Worm (Caenorhabditis elegans) whole organism, L1 larva: Measurements from ENCODE around the gene col-98.

Source experiments
- C16A3.4 ChIP-seq: fragments of 150-350 bp; optimal IDR thresholded peaks from 2 replicates; lab custom pipeline; 2014; ENCODE audit warnings: missing biosample characterization, missing genetic modification characterization
- ama-1 ChIP-seq: fragments of 150-350 bp; optimal IDR thresholded peaks from 2 replicates; lab custom pipeline; 2014
- ceh-63 ChIP-seq: fragments of 200-800 bp; sonication (Bioruptor generic); optimal IDR thresholded peaks from 2 replicates; lab custom pipeline; 2018; ENCODE audit warnings: mild to moderate bottlenecking, missing genetic modification characterization, missing compliant biosample characterization
- ceh-8 ChIP-seq: fragments of 200-800 bp; sonication (Bioruptor generic); optimal IDR thresholded peaks from 2 replicates; lab custom pipeline; 2018; ENCODE audit warnings: mild to moderate bottlenecking, missing genetic modification characterization, moderate library complexity, missing compliant biosample characterization
- ceh-82 ChIP-seq, 3 experiments: fragments of 150-350 bp in 1 of 3; sonication (generic microtip) in 2 of 3; optimal IDR thresholded peaks; 2 replicates each; lab custom pipeline; 2014 to 2017; ENCODE audit warnings: missing biosample characterization in 3 of 3, missing genetic modification characterization in 3 of 3
- dpl-1 ChIP-seq, 3 experiments: fragments of 150-350 bp in 2 of 3; sonication (generic microtip) in 1 of 3; optimal IDR thresholded peaks; 2 replicates each; lab custom pipeline; 2014 to 2017; ENCODE audit warnings: missing biosample characterization in 3 of 3, missing genetic modification characterization in 3 of 3, missing genetic modification reagents in 3 of 3
- efl-1 ChIP-seq, 4 experiments: fragments of 150-350 bp; optimal IDR thresholded peaks in 3 of 4; peaks in 1 of 4; 1 replicate in 1 of 4; 2 replicates in 3 of 4; lab custom pipeline; 2014; ENCODE audit warnings: missing biosample characterization in 2 of 4, missing genetic modification characterization in 2 of 4, missing genetic modification reagents in 2 of 4
- efl-3 ChIP-seq: fragments of 200-800 bp; sonication (Bioruptor generic); optimal IDR thresholded peaks from 2 replicates; lab custom pipeline; 2018; ENCODE audit warnings: mild to moderate bottlenecking, missing genetic modification characterization, missing compliant biosample characterization
- elt-2 ChIP-seq: sonication (generic microtip); optimal IDR thresholded peaks from 2 replicates; lab custom pipeline; 2016; ENCODE audit warnings: missing genetic modification characterization, mild to moderate bottlenecking, inconsistent platforms, missing compliant biosample characterization, missing genetic modification reagents
- elt-3 ChIP-seq, 6 experiments: fragments of 150-350 bp in 1 of 6; sonication (generic microtip); optimal IDR thresholded peaks; 2 replicates each; lab custom pipeline; 2017 to 2018; ENCODE audit warnings: missing biosample characterization in 6 of 6, missing genetic modification characterization in 6 of 6, inconsistent platforms in 1 of 6
- ets-5 ChIP-seq: fragments of 200-800 bp; sonication (Bioruptor generic); IDR thresholded peaks from 2 replicates; pipeline ENCODE4 v1.3.6; 2022; ENCODE audit warnings: missing genetic modification characterization, missing compliant biosample characterization
- fkh-10 ChIP-seq: sonication (generic microtip); optimal IDR thresholded peaks from 2 replicates; lab custom pipeline; 2017; ENCODE audit warnings: missing biosample characterization, missing genetic modification reagents, missing genetic modification characterization
- fkh-4 ChIP-seq: sonication (generic microtip); optimal IDR thresholded peaks from 2 replicates; lab custom pipeline; 2016; ENCODE audit warnings: missing compliant biosample characterization, missing genetic modification characterization, borderline replicate concordance
- fkh-8 ChIP-seq: sonication (generic microtip); optimal IDR thresholded peaks from 2 replicates; lab custom pipeline; 2016; ENCODE audit warnings: mild to moderate bottlenecking, missing genetic modification characterization, missing compliant biosample characterization
- grh-1 ChIP-seq: fragments of 200-800 bp; sonication (Bioruptor generic); IDR thresholded peaks from 2 replicates; pipeline ENCODE4 v1.3.6; 2022; ENCODE audit warnings: missing genetic modification reagents, missing genetic modification characterization, missing compliant biosample characterization
- hlh-4 ChIP-seq: sonication (generic microtip); optimal IDR thresholded peaks from 2 replicates; lab custom pipeline; 2016; ENCODE audit warnings: mild to moderate bottlenecking, missing genetic modification characterization, missing compliant biosample characterization
- hpl-2 ChIP-seq: fragments of 150-350 bp; optimal IDR thresholded peaks from 2 replicates; lab custom pipeline; 2014; ENCODE audit warnings: missing biosample characterization, missing genetic modification reagents, missing genetic modification characterization
- jun-1 ChIP-seq: fragments of 150-350 bp; optimal IDR thresholded peaks from 2 replicates; lab custom pipeline; 2014; ENCODE audit warnings: missing biosample characterization, missing genetic modification reagents, missing genetic modification characterization
- lin-13 ChIP-seq: fragments of 150-350 bp; optimal IDR thresholded peaks from 2 replicates; lab custom pipeline; 2014; ENCODE audit warnings: missing biosample characterization, missing genetic modification reagents, missing genetic modification characterization
- lin-14 ChIP-seq: fragments of 200-800 bp; sonication (Bioruptor generic); optimal IDR thresholded peaks from 2 replicates; lab custom pipeline; 2018; ENCODE audit warnings: mild to moderate bottlenecking, missing genetic modification characterization, moderate library complexity, missing compliant biosample characterization
- lir-3 ChIP-seq: sonication (generic microtip); optimal IDR thresholded peaks from 2 replicates; lab custom pipeline; 2016; ENCODE audit warnings: mild to moderate bottlenecking, missing genetic modification characterization, moderate library complexity, missing compliant biosample characterization; ENCODE audit not compliant: poor library complexity
- mab-9 ChIP-seq: fragments of 200-800 bp; sonication (Bioruptor generic); IDR thresholded peaks from 2 replicates; pipeline ENCODE4 v1.3.6; 2022; ENCODE audit warnings: missing genetic modification reagents, missing genetic modification characterization, missing compliant biosample characterization
- mef-2 ChIP-seq: fragments of 150-350 bp; optimal IDR thresholded peaks from 2 replicates; lab custom pipeline; 2014; ENCODE audit warnings: missing biosample characterization, missing genetic modification characterization
- nhr-20 ChIP-seq: sonication (generic microtip); optimal IDR thresholded peaks from 2 replicates; lab custom pipeline; 2016; ENCODE audit warnings: mild to moderate bottlenecking, missing genetic modification characterization, missing compliant biosample characterization
- nhr-28 ChIP-seq: fragments of 150-350 bp; optimal IDR thresholded peaks from 2 replicates; lab custom pipeline; 2014; ENCODE audit warnings: missing biosample characterization, missing genetic modification characterization
- nhr-71 ChIP-seq: sonication (generic microtip); optimal IDR thresholded peaks from 2 replicates; lab custom pipeline; 2016; ENCODE audit warnings: mild to moderate bottlenecking, missing genetic modification characterization, moderate library complexity, missing compliant biosample characterization
- pag-3 ChIP-seq: sonication (generic microtip); optimal IDR thresholded peaks from 2 replicates; lab custom pipeline; 2017; ENCODE audit warnings: missing genetic modification characterization, mild to moderate bottlenecking, missing compliant biosample characterization, antibody characterized with exemption, borderline replicate concordance; ENCODE audit not compliant: insufficient read depth
- rnt-1 ChIP-seq: sonication (generic microtip); optimal IDR thresholded peaks from 2 replicates; lab custom pipeline; 2016; ENCODE audit warnings: mild to moderate bottlenecking, missing genetic modification characterization, moderate library complexity, missing compliant biosample characterization
- snpc-4 ChIP-seq: fragments of 150-350 bp; optimal IDR thresholded peaks from 2 replicates; lab custom pipeline; 2014; ENCODE audit warnings: missing biosample characterization, missing genetic modification characterization
- sox-4 ChIP-seq: sonication (generic microtip); optimal IDR thresholded peaks from 2 replicates; lab custom pipeline; 2016; ENCODE audit warnings: missing genetic modification characterization, missing compliant biosample characterization
- swsn-7 ChIP-seq: sonication (generic microtip); optimal IDR thresholded peaks from 2 replicates; lab custom pipeline; 2016; ENCODE audit warnings: missing genetic modification characterization, missing compliant biosample characterization
- tbx-2 ChIP-seq: sonication (generic microtip); optimal IDR thresholded peaks from 2 replicates; lab custom pipeline; 2016; ENCODE audit warnings: missing genetic modification characterization, missing compliant biosample characterization
- tlp-1 ChIP-seq: fragments of 150-350 bp; optimal IDR thresholded peaks from 2 replicates; lab custom pipeline; 2014; ENCODE audit warnings: missing biosample characterization, missing genetic modification characterization
- unc-30 ChIP-seq: sonication (generic microtip); optimal IDR thresholded peaks from 2 replicates; lab custom pipeline; 2017; ENCODE audit warnings: missing biosample characterization, missing genetic modification characterization
- xbp-1 ChIP-seq: sonication (generic microtip); optimal IDR thresholded peaks from 2 replicates; lab custom pipeline; 2016; ENCODE audit warnings: missing genetic modification characterization, missing compliant biosample characterization
- ztf-11 ChIP-seq, 2 experiments: sonication (generic microtip); optimal IDR thresholded peaks; 2 replicates each; lab custom pipeline; 2016 to 2017; ENCODE audit warnings: missing genetic modification characterization in 2 of 2, missing biosample characterization in 1 of 2, missing compliant biosample characterization in 1 of 2
- ztf-4 ChIP-seq: fragments of 150-350 bp; optimal IDR thresholded peaks from 2 replicates; lab custom pipeline; 2014; ENCODE audit warnings: missing biosample characterization, missing genetic modification characterization

col-98 gene

ce11 chrIII:12978473-12979174, 40.2 kb upstream of the col-98 start, which contains the start of the genes ubq-2 and frg-1 (continued):
- peak; percentile 87 for TF ChIP-seq lin-14
- TF ChIP-seq snpc-4 (tag; lab: Kevin White, UChicago), result peak; percentile 45
- TF ChIP-seq efl-1 (optimal IDR thresholded peaks at IDR 0.05; lab: Kevin White, UChicago), result peak; percentile 88 to 91
- TF ChIP-seq efl-1 (GFP tag; optimal IDR thresholded peaks at IDR 0.05 in 1 of 2; lab: Kevin White, UChicago), result peak; percentile 82 to 98
- TF ChIP-seq ztf-11 (tag; optimal IDR thresholded peaks at IDR 0.05; lab: Kevin White, UChicago), result peak in 1 of 2 experiments; percentile 64
- peak; percentile 72 for TF ChIP-seq hpl-2 (GFP tag; lab: Kevin White, UChicago)
- peak; percentile 91 for TF ChIP-seq fkh-8 (tag; lab: Kevin White, UChicago)
- peak; percentile 87 for TF ChIP-seq C16A3.4 (tag; lab: Kevin White, UChicago)
- TF ChIP-seq ama-1 (lab: Kevin White, UChicago), result peak; percentile 26
- peak; percentile 48 for TF ChIP-seq fkh-10 (GFP tag; lab: Kevin White, UChicago)
- TF ChIP-seq ztf-4, result peak; percentile 68

ce11 chrIII:12980770-12981169, 38.0 kb upstream of the col-98 start, which contains the start of gene ZK1010.4:
ZK1010.4 (plus strand) TSS chrIII:12981070.
- no peak for TF ChIP-seq C16A3.4 (tag; lab: Kevin White, UChicago)
- no peak for TF ChIP-seq tbx-2 (tag; lab: Kevin White, UChicago)
- no peak for TF ChIP-seq fkh-4 (tag; lab: Kevin White, UChicago)
- no peak for TF ChIP-seq ceh-82 (tag; optimal IDR thresholded peaks at IDR 0.05; lab: Kevin White, UChicago)
- TF ChIP-seq nhr-20 (tag; lab: Kevin White, UChicago), result no peak
- TF ChIP-seq elt-3 (tag; optimal IDR thresholded peaks at IDR 0.05; lab: Kevin White, UChicago), result no peak
- no peak for TF ChIP-seq rnt-1
- TF ChIP-seq mab-9 (GFP tag; lab: Robert Waterston, UW), result no peak
- TF ChIP-seq lir-3 (tag; lab: Kevin White, UChicago), result no peak
- TF ChIP-seq sox-4 (tag; lab: Kevin White, UChicago), result no peak

ce11 chrIII:12987418-12987817, 31.4 kb upstream of the col-98 start, which contains the start of gene ZK1010.5:
ZK1010.5 (minus strand) TSS chrIII:12987518.
- TF ChIP-seq mef-2 (tag; lab: Kevin White, UChicago) (no peak), pag-3 (tag; lab: Kevin White, UChicago) (no peak), unc-30 (tag; lab: Kevin White, UChicago) (no peak), xbp-1 (tag; lab: Kevin White, UChicago) (no peak), tlp-1 (tag; lab: Kevin White, UChicago) (no peak), efl-3 (no peak), mab-9 (GFP tag; lab: Robert Waterston, UW) (no peak), efl-1 (optimal IDR thresholded peaks at IDR 0.05; lab: Kevin White, UChicago) (no peak), efl-1 (GFP tag; optimal IDR thresholded peaks at IDR 0.05 in 1 of 2; lab: Kevin White, UChicago) (no peak), ets-5 (no peak), grh-1 (no peak), nhr-71 (no peak)

ce11 chrIII:12990997-12991396, 27.8 kb upstream of the col-98 start, which contains the start of gene ZK1010.12:
ZK1010.12 (plus strand) TSS chrIII:12991297.
- TF ChIP-seq ceh-8 (GFP tag; lab: Kevin White, UChicago), result no peak
- TF ChIP-seq ceh-63, result no peak
- no peak for TF ChIP-seq C16A3.4 (tag; lab: Kevin White, UChicago)
- no peak for TF ChIP-seq dpl-1 (GFP tag; optimal IDR thresholded peaks at IDR 0.05; lab: Kevin White, UChicago)
- TF ChIP-seq elt-2 (tag; lab: Kevin White, UChicago), result no peak
- no peak for TF ChIP-seq jun-1 (tag; lab: Kevin White, UChicago)
- TF ChIP-seq swsn-7 (tag; lab: Kevin White, UChicago), result no peak
- no peak for TF ChIP-seq nhr-28 (tag; lab: Kevin White, UChicago)
- no peak for TF ChIP-seq hlh-4 (tag; lab: Kevin White, UChicago)
- no peak for TF ChIP-seq tbx-2 (tag; lab: Kevin White, UChicago)
- no peak for TF ChIP-seq hpl-2 (GFP tag; lab: Kevin White, UChicago)
- no peak for TF ChIP-seq lin-13
- TF ChIP-seq fkh-10 (GFP tag; lab: Kevin White, UChicago), result no peak
- TF ChIP-seq, all 84 proteins: peak for 0
